Worm (Caenorhabditis elegans): Measurements from ENCODE around the gene irld-2.
"Not testable (repeated sequence)": the region's sequence is repeated elsewhere in the genome, so short reads cannot be mapped to it uniquely, and the experiment has no call there.

DNA sequence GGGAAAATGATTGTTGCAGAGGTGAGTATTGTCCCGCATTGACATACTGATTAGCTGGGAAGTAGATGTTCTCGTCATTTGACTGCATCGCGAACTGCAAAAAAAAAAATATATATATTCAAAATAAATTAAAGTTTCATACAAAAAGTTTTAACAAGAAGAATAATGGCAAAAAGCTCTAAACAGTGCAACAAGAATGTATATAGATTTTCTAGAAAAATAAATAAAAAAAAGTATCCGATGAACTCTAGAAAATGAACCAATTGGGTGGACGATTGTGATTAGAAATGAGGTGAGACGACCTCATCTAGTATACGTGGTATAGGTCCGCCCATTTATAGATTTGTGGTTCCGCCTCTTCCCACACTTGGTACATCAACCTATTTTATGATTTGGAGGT is 33.9 kb upstream of the irld-2 start, which contains the start of gene fkh-4:
- TF ChIP-seq T22C8.4 (GFP tag; IDR thresholded peaks at IDR 0.05); flt-1 (GFP tag; IDR thresholded peaks at IDR 0.05); ref-1 (GFP tag; conservative IDR thresholded peaks at IDR 0.05); tab-1 (GFP tag; IDR thresholded peaks at IDR 0.05); med-1 (GFP tag; optimal IDR thresholded peaks at IDR 0.05; ENCODE audit: insufficient read depth); klf-2 (GFP tag; conservative IDR thresholded peaks at IDR 0.05): not testable (repeated sequence)
